Fruit fly (Drosophila melanogaster): Measurements from ENCODE around the gene CG9168.

- no peak for TF ChIP-seq CG6689 (GFP tag; IDR thresholded peaks at IDR 0.05)
- TF ChIP-seq Aef1 (GFP tag; IDR thresholded peaks at IDR 0.05): no peak
- TF ChIP-seq psq (GFP tag; optimal IDR thresholded peaks at IDR 0.05): no peak
- TF ChIP-seq CG2875 (GFP tag; optimal IDR thresholded peaks at IDR 0.05): no peak
- TF ChIP-seq CG17612 (GFP tag; IDR thresholded peaks at IDR 0.05): no peak
- TF ChIP-seq zf30C (GFP tag; optimal IDR thresholded peaks at IDR 0.05): no peak
- no peak for TF ChIP-seq CG9727 (GFP tag; optimal IDR thresholded peaks at IDR 0.05)
- no peak for TF ChIP-seq Dek (tag; optimal IDR thresholded peaks at IDR 0.05)
- no peak for TF ChIP-seq inv (GFP tag; IDR thresholded peaks at IDR 0.05; ENCODE audit: partially characterized antibody)
- no peak for TF ChIP-seq danr (GFP tag; IDR thresholded peaks at IDR 0.05)
- TF ChIP-seq gsb (GFP tag; IDR thresholded peaks at IDR 0.05): no peak
- no peak for TF ChIP-seq CG9437 (GFP tag; optimal IDR thresholded peaks at IDR 0.05)
- TF ChIP-seq CG8388 (GFP tag; optimal IDR thresholded peaks at IDR 0.05): no peak
These were observed 40.1 kb downstream of the CG9168 start for dm6 chr3L:1450940-1451339.

Data from whole organism, embryonic.